Worm (Caenorhabditis elegans): ENCODE results near the gene C55A6.4.

The C55A6.4 gene

ce11 chrV:11532964-11533363 lies 15.3 kb upstream of the C55A6.4 start (continued):
- TF ChIP-seq elt-2 (tag; optimal IDR thresholded peaks at IDR 0.05) (no peak), ceh-82 (tag; optimal IDR thresholded peaks at IDR 0.05) (no peak), unc-86 (tag; optimal IDR thresholded peaks at IDR 0.05) (no peak), elt-3 (tag; optimal IDR thresholded peaks at IDR 0.05) (peak in 4 of 6 experiments; percentile 20 to 71 (median 39)), isw-1 (GFP tag; IDR thresholded peaks at IDR 0.05) (no peak), hlh-17 (GFP tag; optimal IDR thresholded peaks at IDR 0.05; ENCODE audit: borderline replicate concordance) (no peak), ztf-11 (tag; optimal IDR thresholded peaks at IDR 0.05) (no peak), tlp-1 (tag; optimal IDR thresholded peaks at IDR 0.05) (no peak), C16A3.4 (tag; optimal IDR thresholded peaks at IDR 0.05) (no peak), nhr-84 (tag; optimal IDR thresholded peaks at IDR 0.05) (no peak), pax-3 (tag; optimal IDR thresholded peaks at IDR 0.05) (peak; percentile 27), pqm-1 (tag; optimal IDR thresholded peaks at IDR 0.05) (no peak), hlh-4 (tag; optimal IDR thresholded peaks at IDR 0.05) (no peak), pag-3 (tag; optimal IDR thresholded peaks at IDR 0.05; ENCODE audit: borderline replicate concordance, insufficient read depth) (peak; percentile 59), C04F5.9 (tag; optimal IDR thresholded peaks at IDR 0.05) (no peak), grh-1 (GFP tag; IDR thresholded peaks at IDR 0.05) (peak; percentile 96), lin-13 (GFP tag; optimal IDR thresholded peaks at IDR 0.05) (peak; percentile 13), mdl-1 (tag; optimal IDR thresholded peaks at IDR 0.05) (peak in 1 of 2 experiments; percentile 57), lin-15B (tag; optimal IDR thresholded peaks at IDR 0.05) (no peak), fkh-10 (GFP tag; optimal IDR thresholded peaks at IDR 0.05) (no peak), lsy-2 (tag; optimal IDR thresholded peaks at IDR 0.05) (peak in 1 of 2 experiments; percentile 50), nhr-20 (tag; optimal IDR thresholded peaks at IDR 0.05) (peak; percentile 63), rnt-1 (tag; optimal IDR thresholded peaks at IDR 0.05) (peak; percentile 41), nhr-76 (tag; optimal IDR thresholded peaks at IDR 0.05) (no peak), skn-1 (tag; optimal IDR thresholded peaks at IDR 0.05) (peak; percentile 27), xbp-1 (tag; optimal IDR thresholded peaks at IDR 0.05) (no peak), ceh-88 (GFP tag; IDR thresholded peaks at IDR 0.05) (no peak), dsc-1 (tag; optimal IDR thresholded peaks at IDR 0.05) (no peak), fkh-4 (tag; optimal IDR thresholded peaks at IDR 0.05; ENCODE audit: borderline replicate concordance) (no peak), nhr-85 (tag) (peak; percentile 99), blmp-1 (tag; optimal IDR thresholded peaks at IDR 0.05) (peak; percentile 100), vab-15 (tag; optimal IDR thresholded peaks at IDR 0.05) (no peak), ama-1 (optimal IDR thresholded peaks at IDR 0.05) (no peak), ces-1 (GFP tag; optimal IDR thresholded peaks at IDR 0.05) (no peak), egl-27 (tag; optimal IDR thresholded peaks at IDR 0.05) (peak in 1 of 2 experiments; percentile 58), lin-35 (GFP tag; optimal IDR thresholded peaks at IDR 0.05) (peak in 1 of 2 experiments; percentile 31), nhr-237 (tag; optimal IDR thresholded peaks at IDR 0.05) (no peak), dpl-1 (GFP tag; optimal IDR thresholded peaks at IDR 0.05) (peak in 1 of 3 experiments; percentile 8), efl-3 (GFP tag; optimal IDR thresholded peaks at IDR 0.05) (peak; percentile 13), nhr-90 (tag; optimal IDR thresholded peaks at IDR 0.05; ENCODE audit: poor library complexity) (peak; percentile 60), zip-4 (GFP tag; optimal IDR thresholded peaks at IDR 0.05) (no peak)

DNA sequence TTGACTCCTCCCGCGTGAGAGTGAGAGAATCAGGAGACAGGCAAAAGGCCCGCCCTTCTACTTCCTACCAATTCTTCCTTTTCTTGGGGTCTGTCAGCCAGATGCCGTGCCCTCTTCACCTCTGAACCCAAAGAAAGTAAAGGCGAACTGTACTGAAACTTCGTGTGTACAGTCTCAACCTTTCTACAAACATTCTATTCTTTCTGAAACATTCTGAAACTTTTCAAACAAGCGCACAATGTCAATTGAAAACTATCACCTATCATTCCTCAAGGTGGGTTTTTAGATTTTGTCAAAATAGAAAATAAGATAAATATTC lies 14.8 kb upstream of the C55A6.4 start:
- TF ChIP-seq lin-14 (GFP tag; optimal IDR thresholded peaks at IDR 0.05) (no peak), nhr-71 (tag; optimal IDR thresholded peaks at IDR 0.05) (no peak), efl-3 (GFP tag; optimal IDR thresholded peaks at IDR 0.05) (no peak), hlh-4 (tag; optimal IDR thresholded peaks at IDR 0.05) (no peak), hlh-17 (GFP tag; optimal IDR thresholded peaks at IDR 0.05; ENCODE audit: borderline replicate concordance) (no peak), ceh-88 (GFP tag; IDR thresholded peaks at IDR 0.05) (no peak), nhr-76 (tag; optimal IDR thresholded peaks at IDR 0.05) (no peak), fkh-10 (GFP tag; optimal IDR thresholded peaks at IDR 0.05) (no peak)

Data from whole organism, L1 larva.